Worm (Caenorhabditis elegans): ENCODE measurements around the gene W07G4.8.

The W07G4.8 gene

DNA sequence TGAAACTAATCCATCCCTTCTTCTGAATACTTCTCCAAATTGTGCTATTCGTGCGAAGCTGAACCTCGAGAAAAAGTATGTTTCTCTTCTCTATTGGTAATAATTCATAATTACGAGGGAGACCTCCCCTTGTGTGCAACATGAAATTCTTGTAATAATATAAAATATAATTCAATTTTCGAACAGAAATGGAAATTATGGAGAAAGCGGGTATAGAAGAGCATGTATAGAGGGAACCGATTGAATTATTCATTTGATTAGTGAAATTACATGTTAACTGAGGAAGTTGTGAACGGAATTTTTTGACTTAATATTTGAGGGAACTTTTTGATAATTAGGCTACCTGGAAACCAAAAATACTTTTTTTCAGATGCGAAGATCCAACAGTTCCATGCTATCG, 20.5 kb downstream of the W07G4.8 start:
- peak; percentile 6 for TF ChIP-seq ceh-32 (tag; optimal IDR thresholded peaks at IDR 0.05; ENCODE audit: poor library complexity)
- TF ChIP-seq tra-1 (GFP tag; IDR thresholded peaks at IDR 0.05), result no peak
- no peak for TF ChIP-seq zag-1 (tag; optimal IDR thresholded peaks at IDR 0.05)
- no peak for TF ChIP-seq nhr-41 (GFP tag; IDR thresholded peaks at IDR 0.05)

DNA sequence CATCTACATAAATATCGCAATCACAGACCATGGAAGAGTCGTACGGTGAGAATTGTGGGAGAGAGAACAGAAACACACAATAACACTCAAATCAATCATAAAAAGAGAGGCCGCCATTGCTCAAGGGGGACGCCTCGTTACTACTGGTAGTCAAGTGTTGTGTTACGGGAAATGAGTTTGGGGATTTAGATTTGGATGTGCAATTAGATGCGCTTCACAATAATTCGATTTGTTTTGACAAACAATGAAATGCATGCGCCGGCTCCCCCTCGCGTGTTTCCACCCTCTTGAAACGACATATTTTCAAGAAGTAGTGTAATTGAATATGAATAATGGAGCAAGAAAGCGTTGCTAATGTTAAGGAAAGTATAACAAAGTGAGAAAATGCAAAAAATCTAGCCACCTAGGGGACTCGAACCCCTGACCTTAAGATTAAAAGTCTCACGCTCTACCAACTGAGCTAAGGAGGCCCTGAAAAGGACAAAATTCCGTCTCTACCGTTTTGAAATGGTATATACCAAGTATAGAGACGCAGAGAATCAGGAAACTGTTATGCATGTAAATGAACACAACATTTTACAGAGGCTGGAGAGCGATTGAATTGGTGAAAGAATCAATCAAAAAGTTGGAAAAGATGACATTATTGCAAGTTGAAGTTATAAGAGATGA, 22.6 kb downstream of the W07G4.8 start:
- peak; percentile 7 for TF ChIP-seq ces-1 (GFP tag; optimal IDR thresholded peaks at IDR 0.05)
- TF ChIP-seq php-3 (GFP tag; IDR thresholded peaks at IDR 0.05), result 0 out of 2 replicates have a peak, but pooled peaks have one; percentile 9
- TF ChIP-seq dmd-6 (GFP tag; IDR thresholded peaks at IDR 0.05), result 0 out of 2 replicates have a peak, but pooled peaks have one; percentile 7
- TF ChIP-seq lim-7 (GFP tag; IDR thresholded peaks at IDR 0.05), result 0 out of 2 replicates have a peak, but pooled peaks have one; percentile 34
- TF ChIP-seq F49E8.2 (tag; optimal IDR thresholded peaks at IDR 0.05; ENCODE audit: borderline replicate concordance), result no peak
- no peak for TF ChIP-seq lsy-2 (tag; optimal IDR thresholded peaks at IDR 0.05)

DNA sequence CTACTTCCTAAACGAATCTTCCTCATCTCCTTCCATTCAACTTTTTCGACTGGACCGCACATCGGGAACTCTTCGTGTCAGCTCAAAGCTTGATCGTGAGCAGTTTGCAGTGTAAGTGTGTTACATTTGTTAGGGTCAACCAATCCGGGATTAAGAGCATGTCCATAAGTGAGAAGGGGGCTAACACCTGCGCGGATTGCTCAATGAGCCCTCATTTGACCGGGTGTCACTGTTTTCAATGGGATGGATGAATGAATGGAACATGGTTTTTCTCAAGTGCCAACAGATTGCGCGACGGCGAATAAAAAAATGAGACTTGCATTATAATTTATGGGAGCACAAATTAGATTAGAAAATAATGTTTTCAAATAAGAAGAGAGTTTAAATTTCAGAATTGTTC, 24.1 kb downstream of the W07G4.8 start:
- TF ChIP-seq nhr-76 (tag; optimal IDR thresholded peaks at IDR 0.05) (no peak), fkh-10 (GFP tag; optimal IDR thresholded peaks at IDR 0.05) (peak; percentile 41), jun-1 (tag; optimal IDR thresholded peaks at IDR 0.05) (no peak), tag-97 (GFP tag; IDR thresholded peaks at IDR 0.05) (no peak), unc-130 (GFP tag; optimal IDR thresholded peaks at IDR 0.05) (no peak)

DNA sequence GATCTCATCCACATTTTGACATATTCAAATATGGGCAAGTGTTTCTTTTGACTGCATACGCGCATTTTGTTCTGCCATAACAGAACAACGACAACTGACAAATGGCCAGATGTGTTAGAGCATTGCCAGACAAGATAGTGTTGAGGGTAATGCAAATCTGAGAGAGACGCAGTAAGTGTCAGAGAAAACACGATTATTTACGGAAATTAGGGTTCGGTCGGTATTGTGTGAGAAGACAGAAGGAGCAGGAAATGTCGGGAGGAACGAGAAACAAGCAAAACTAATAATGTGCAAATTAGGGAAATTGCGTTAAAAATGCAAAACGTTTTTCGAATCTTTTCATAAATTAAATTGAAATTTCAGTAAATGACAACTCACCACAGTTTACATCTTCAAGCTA, 24.9 kb downstream of the W07G4.8 start:
- TF ChIP-seq Y75B8A.6 (GFP tag; IDR thresholded peaks at IDR 0.05), result no peak
- no peak for TF ChIP-seq pha-4 (GFP tag; IDR thresholded peaks at IDR 0.05)
- no peak for TF ChIP-seq pha-4 (tag; optimal IDR thresholded peaks at IDR 0.05)
- TF ChIP-seq unc-62 (GFP tag; optimal IDR thresholded peaks at IDR 0.05 in 1 of 2), result peak in 1 of 2 experiments; percentile 36
- TF ChIP-seq unc-62 (tag; optimal IDR thresholded peaks at IDR 0.05), result no peak

DNA sequence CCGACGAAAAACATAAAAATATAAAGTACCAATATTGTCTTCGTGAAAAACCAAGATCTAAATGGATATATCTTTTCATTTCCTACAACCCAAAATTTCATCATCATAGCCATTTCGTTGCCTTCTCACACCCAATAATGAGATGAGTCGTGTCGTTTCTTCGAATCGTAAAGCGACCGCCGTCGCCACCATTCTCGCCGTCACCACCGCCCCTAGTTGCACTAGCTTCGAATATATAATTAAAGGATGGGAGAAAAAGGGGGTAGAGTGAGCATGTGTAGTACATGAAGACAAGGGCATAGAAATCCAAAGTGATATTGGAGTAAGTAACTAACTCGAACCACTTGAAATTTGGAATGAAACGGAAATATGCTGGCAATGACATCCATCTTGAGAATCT, 27.1 kb downstream of the W07G4.8 start:
- peak; percentile 68 for TF ChIP-seq aha-1 (tag)
- no peak for TF ChIP-seq mep-1 (tag; optimal IDR thresholded peaks at IDR 0.05)
- no peak for TF ChIP-seq mdt-29 (GFP tag; IDR thresholded peaks at IDR 0.05)

DNA sequence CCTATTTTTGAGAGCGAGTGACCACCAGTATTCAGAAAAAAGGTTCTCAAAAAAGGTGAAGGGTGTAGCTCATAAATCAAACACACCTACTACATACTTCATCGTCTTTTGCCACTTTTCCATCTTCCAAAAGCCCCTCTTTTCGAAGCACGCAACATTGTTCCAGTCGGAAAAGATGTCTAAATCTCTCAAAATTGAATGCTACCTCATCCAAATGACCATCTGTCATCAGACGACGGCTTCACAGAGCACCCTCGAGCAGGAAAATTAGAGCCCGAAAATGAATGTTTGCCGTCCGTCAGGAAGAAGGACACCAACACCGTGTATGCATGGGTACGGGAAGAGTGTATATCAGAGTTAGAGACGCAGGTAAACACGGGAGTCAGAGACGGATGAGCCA, 27.8 kb downstream of the W07G4.8 start:
- no peak for TF ChIP-seq pha-4 (GFP tag; IDR thresholded peaks at IDR 0.05)
- no peak for TF ChIP-seq pha-4 (tag; optimal IDR thresholded peaks at IDR 0.05)
- TF ChIP-seq unc-62 (GFP tag; optimal IDR thresholded peaks at IDR 0.05 in 1 of 2), result peak in 1 of 2 experiments; percentile 87
- TF ChIP-seq unc-62 (tag; optimal IDR thresholded peaks at IDR 0.05), result no peak

DNA sequence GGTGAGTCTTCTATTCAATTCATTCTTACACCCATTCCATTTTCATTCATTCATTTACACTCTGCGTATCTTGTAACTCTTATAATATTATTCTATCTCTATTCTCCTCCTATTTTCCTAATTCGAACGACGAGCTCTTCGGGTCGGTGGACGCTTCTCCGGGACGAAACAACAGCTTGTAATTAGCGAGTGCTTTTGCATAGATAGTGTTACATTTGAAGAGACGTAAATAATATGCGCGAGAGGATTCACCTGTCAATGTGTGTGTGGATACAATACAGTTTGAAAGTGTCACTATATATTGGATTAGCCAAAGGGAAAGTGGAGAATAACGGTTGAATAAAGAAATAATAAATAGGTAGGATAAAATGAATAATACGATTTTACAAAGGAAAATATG, 28.7 kb downstream of the W07G4.8 start:
- TF ChIP-seq Y105C5A.15 (GFP tag; IDR thresholded peaks at IDR 0.05), result no peak
- TF ChIP-seq lin-1 (GFP tag; IDR thresholded peaks at IDR 0.05), result no peak
- TF ChIP-seq mxl-3 (GFP tag; optimal IDR thresholded peaks at IDR 0.05), result no peak
- no peak for TF ChIP-seq F10B5.3 (tag; optimal IDR thresholded peaks at IDR 0.05)
- no peak for TF ChIP-seq nhr-111 (GFP tag; optimal IDR thresholded peaks at IDR 0.05)
- no peak for TF ChIP-seq nhr-102 (tag; optimal IDR thresholded peaks at IDR 0.05)
- no peak for TF ChIP-seq jun-1 (tag; optimal IDR thresholded peaks at IDR 0.05)
- TF ChIP-seq tag-97 (GFP tag; IDR thresholded peaks at IDR 0.05), result no peak
- TF ChIP-seq mdt-29 (GFP tag; IDR thresholded peaks at IDR 0.05), result no peak
- no peak for TF ChIP-seq ZK337.2 (GFP tag; IDR thresholded peaks at IDR 0.05)
- no peak for TF ChIP-seq ZK546.5 (tag; optimal IDR thresholded peaks at IDR 0.05)
- no peak for TF ChIP-seq daf-19 (GFP tag; conservative IDR thresholded peaks at IDR 0.05)
- TF ChIP-seq spr-3 (GFP tag; optimal IDR thresholded peaks at IDR 0.05), result no peak
- no peak for TF ChIP-seq snpc-1.2 (GFP tag; IDR thresholded peaks at IDR 0.05)
- no peak for TF ChIP-seq pha-4 (GFP tag; IDR thresholded peaks at IDR 0.05)
- no peak for TF ChIP-seq pha-4 (tag; optimal IDR thresholded peaks at IDR 0.05)
- TF ChIP-seq pqm-1 (tag; optimal IDR thresholded peaks at IDR 0.05), result no peak
- no peak for TF ChIP-seq set-16 (GFP tag; IDR thresholded peaks at IDR 0.05)
- TF ChIP-seq ama-1 (optimal IDR thresholded peaks at IDR 0.05), result no peak
- no peak for TF ChIP-seq vab-7 (GFP tag; IDR thresholded peaks at IDR 0.05)
